Fruit fly (Drosophila melanogaster) S2 (cell line): Measurements from ENCODE around the gene grn.

ENCODE experiments used
- CG8478 ChIP-seq: fragments of >200 bp; optimal IDR thresholded peaks from 2 replicates; lab custom pipeline; 2018
- CTCF ChIP-seq, 2 experiments: fragments of >200 bp; optimal IDR thresholded peaks; 2 replicates each; lab custom pipeline; 2018

Gene grn

dm6 chr3R:8176058-8176673, 5.1 kb downstream of the grn start:
- TF ChIP-seq CTCF (optimal IDR thresholded peaks at IDR 0.05; lab: Kevin White, UChicago): no peak
- no peak for TF ChIP-seq CG8478

- TF ChIP-seq CG8478 (no peak), CTCF (optimal IDR thresholded peaks at IDR 0.05; lab: Kevin White, UChicago) (no peak)
Measured at dm6 chr3R:8171489-8172161, 9.6 kb downstream of the grn start.

dm6 chr3R:8164850-8165249, 16.4 kb downstream of the grn start:
- TF ChIP-seq CTCF (optimal IDR thresholded peaks at IDR 0.05; lab: Kevin White, UChicago) (no peak), CG8478 (no peak)

- TF ChIP-seq CTCF (optimal IDR thresholded peaks at IDR 0.05; lab: Kevin White, UChicago) (no peak), CG8478 (no peak)
Measured at dm6 chr3R:8160056-8161017, 20.9 kb downstream of the grn start.

dm6 chr3R:8158328-8158727, 22.9 kb downstream of the grn start:
- TF ChIP-seq CTCF (optimal IDR thresholded peaks at IDR 0.05; lab: Kevin White, UChicago): no peak
- no peak for TF ChIP-seq CG8478

- TF ChIP-seq CTCF (optimal IDR thresholded peaks at IDR 0.05; lab: Kevin White, UChicago) (no peak), CG8478 (no peak)
Measured at dm6 chr3R:8157247-8157646, 24.0 kb downstream of the grn start.

dm6 chr3R:8155735-8156670, 25.2 kb downstream of the grn start:
- no peak for TF ChIP-seq CTCF (optimal IDR thresholded peaks at IDR 0.05; lab: Kevin White, UChicago)
- TF ChIP-seq CG8478: no peak

- no peak for TF ChIP-seq CTCF (optimal IDR thresholded peaks at IDR 0.05; lab: Kevin White, UChicago)
- no peak for TF ChIP-seq CG8478
Measured at dm6 chr3R:8153958-8154606, 27.2 kb downstream of the grn start.

- TF ChIP-seq CTCF (optimal IDR thresholded peaks at IDR 0.05; lab: Kevin White, UChicago) (no peak), CG8478 (no peak)
Measured at dm6 chr3R:8152578-8153191, 28.6 kb downstream of the grn start.

dm6 chr3R:8151163-8151562, 30.1 kb downstream of the grn start:
- TF ChIP-seq CG8478: no peak
- no peak for TF ChIP-seq CTCF (optimal IDR thresholded peaks at IDR 0.05; lab: Kevin White, UChicago)

- TF ChIP-seq CTCF (optimal IDR thresholded peaks at IDR 0.05; lab: Kevin White, UChicago): no peak
- no peak for TF ChIP-seq CG8478
Measured at dm6 chr3R:8149995-8150394, 31.2 kb downstream of the grn start.

dm6 chr3R:8149003-8149402, 32.2 kb downstream of the grn start:
- TF ChIP-seq CG8478 (no peak), CTCF (optimal IDR thresholded peaks at IDR 0.05; lab: Kevin White, UChicago) (no peak)

dm6 chr3R:8146892-8147384, 34.3 kb downstream of the grn start:
- TF ChIP-seq CTCF (optimal IDR thresholded peaks at IDR 0.05; lab: Kevin White, UChicago) (no peak), CG8478 (no peak)

dm6 chr3R:8145764-8146163, 35.5 kb downstream of the grn start:
- TF ChIP-seq CG8478 (no peak), CTCF (optimal IDR thresholded peaks at IDR 0.05; lab: Kevin White, UChicago) (no peak)
